Worm (Caenorhabditis elegans) whole organism, young adult: ENCODE results near the gene twk-24.

Source experiments
- efl-1 ChIP-seq: fragments of 150-350 bp; optimal IDR thresholded peaks from 2 replicates; lab custom pipeline; 2014; ENCODE audit warnings: missing biosample characterization, missing genetic modification reagents, missing genetic modification characterization
- nhr-90 ChIP-seq: sonication (generic microtip); optimal IDR thresholded peaks from 2 replicates; lab custom pipeline; 2016; ENCODE audit warnings: missing genotype, mild to moderate bottlenecking, missing genetic modification characterization, missing compliant biosample characterization
- pbrm-1 ChIP-seq: fragments of 200-800 bp; sonication (Bioruptor generic); IDR thresholded peaks from 2 replicates; pipeline ENCODE4 v1.3.6; 2022; ENCODE audit warnings: missing genetic modification reagents, missing genetic modification characterization, missing compliant biosample characterization

- TF ChIP-seq pbrm-1 (GFP tag; lab: Robert Waterston, UW) (no peak), nhr-90 (tag; lab: Kevin White, UChicago) (no peak), efl-1 (GFP tag; lab: Kevin White, UChicago) (no peak)
Measured at ce11 chrV:12234293-12235004, 34.7 kb downstream of the twk-24 start, which contains the start of gene myo-3.
